Worm (Caenorhabditis elegans) whole organism, L2 larva: ENCODE results near the gene acr-14.

ENCODE experiments used
- F13H6.1 ChIP-seq: sonication (generic microtip); optimal IDR thresholded peaks from 2 replicates; lab custom pipeline; 2016; ENCODE audit warnings: missing genetic modification characterization, missing compliant biosample characterization
- aly-2 ChIP-seq: fragments of 150-350 bp; optimal IDR thresholded peaks from 2 replicates; lab custom pipeline; 2014; ENCODE audit warnings: missing biosample characterization, missing genetic modification characterization
- dmd-4 ChIP-seq: sonication (generic microtip); optimal IDR thresholded peaks from 2 replicates; lab custom pipeline; 2017; ENCODE audit warnings: missing biosample characterization, missing genetic modification characterization
- nhr-11 ChIP-seq: fragments of 150-350 bp; optimal IDR thresholded peaks from 2 replicates; lab custom pipeline; 2014; ENCODE audit warnings: missing biosample characterization, missing genetic modification characterization
- skn-1 ChIP-seq: sonication (generic microtip); optimal IDR thresholded peaks from 2 replicates; lab custom pipeline; 2017; ENCODE audit warnings: missing biosample characterization, missing genetic modification characterization

- TF ChIP-seq dmd-4 (tag; lab: Kevin White, UChicago) (no peak), aly-2 (no peak), nhr-11 (tag; lab: Kevin White, UChicago) (no peak), F13H6.1 (tag; lab: Kevin White, UChicago) (no peak), skn-1 (no peak)
These were observed 21.5 kb upstream of the acr-14 start, which contains the start of gene qua-1 for ce11 chrII:8198503-8198902.
